Fruit fly (Drosophila melanogaster) S2 (cell line): ENCODE measurements around the gene SkpE.
A peak's percentile ranks its signal among the peaks of the same experiment; 100 is the strongest.

Source experiments
- CG8478 ChIP-seq: fragments of >200 bp; optimal IDR thresholded peaks from 2 replicates; lab custom pipeline; 2018
- CTCF ChIP-seq, 2 experiments: fragments of >200 bp; optimal IDR thresholded peaks; 2 replicates each; lab custom pipeline; 2018

SkpE gene

dm6 chrX:19823980-19824379, at the start of gene SkpE:
SkpE (minus strand) TSS chrX:19824080.
- TF ChIP-seq CTCF (optimal IDR thresholded peaks at IDR 0.05; lab: Kevin White, UChicago) (no peak), CG8478 (lab: Kevin White, UChicago) (no peak)

DNA sequence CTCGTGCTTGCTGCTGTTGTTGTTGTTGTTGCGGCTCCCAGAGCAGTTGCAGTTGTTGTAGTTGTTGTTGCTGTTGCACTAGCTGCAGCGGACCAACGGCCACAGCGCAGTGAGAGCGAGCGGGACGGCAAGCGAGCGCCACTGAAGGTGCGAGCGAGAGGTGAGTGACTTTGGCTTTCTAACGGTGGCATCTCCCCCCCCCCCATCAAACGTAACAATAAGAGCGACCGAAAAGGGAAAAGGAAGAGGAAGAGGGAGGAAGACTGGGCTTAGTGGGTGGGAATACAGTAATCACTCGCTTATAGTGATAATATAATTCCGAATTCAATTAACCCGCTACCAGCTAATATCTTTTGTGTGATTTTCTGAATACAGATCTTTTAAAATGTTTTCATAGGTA, 43.1 kb upstream of the SkpE start:
- TF ChIP-seq CTCF (optimal IDR thresholded peaks at IDR 0.05; lab: Kevin White, UChicago): no peak
- no peak for TF ChIP-seq CG8478 (lab: Kevin White, UChicago)

DNA sequence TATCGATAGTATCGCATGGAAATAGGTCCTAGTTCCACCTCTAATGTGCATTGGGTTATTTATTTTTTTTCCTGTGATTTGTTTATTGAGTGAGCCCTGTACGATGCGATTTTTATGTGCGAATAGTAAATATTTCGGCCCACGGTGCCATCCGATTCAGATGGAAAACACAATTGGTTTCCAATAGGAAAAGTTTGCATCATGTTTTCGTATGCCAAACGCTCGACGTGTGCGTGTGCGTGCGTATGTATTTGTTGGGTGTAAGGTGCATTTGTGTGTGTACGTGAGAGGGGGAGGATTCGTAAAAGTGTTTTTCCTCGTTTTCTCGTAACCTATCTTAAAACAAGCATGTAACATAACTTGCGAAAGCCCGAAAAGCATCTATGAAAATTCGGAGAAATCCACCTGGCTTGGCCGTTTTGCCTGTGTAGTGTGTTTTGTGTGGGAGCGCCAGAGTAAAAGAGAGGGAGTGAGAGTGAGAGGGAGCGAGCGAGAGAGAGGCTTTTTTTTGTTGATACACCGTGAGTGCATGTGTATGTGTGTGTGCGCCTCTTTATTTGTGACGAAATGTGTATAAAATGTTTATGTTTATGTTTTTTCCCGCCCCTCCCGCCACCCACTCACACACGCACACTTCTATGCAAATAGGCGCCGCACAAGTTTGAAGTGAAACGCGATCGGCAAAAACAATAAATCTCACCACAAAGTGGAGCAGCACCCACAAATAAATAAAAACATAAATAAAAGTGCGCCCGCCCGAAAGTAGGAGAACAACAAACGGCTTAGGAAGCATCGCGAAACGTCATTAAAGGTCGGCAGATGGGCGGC, 42.5 kb upstream of the SkpE start, which contains the start of gene Hers:
Gene Hers (plus strand): TSS at position 2 of the 828 bp plus-strand sequence.
- TF ChIP-seq CG8478 (lab: Kevin White, UChicago) (peak; percentile 20), CTCF (optimal IDR thresholded peaks at IDR 0.05; lab: Kevin White, UChicago) (no peak)

DNA sequence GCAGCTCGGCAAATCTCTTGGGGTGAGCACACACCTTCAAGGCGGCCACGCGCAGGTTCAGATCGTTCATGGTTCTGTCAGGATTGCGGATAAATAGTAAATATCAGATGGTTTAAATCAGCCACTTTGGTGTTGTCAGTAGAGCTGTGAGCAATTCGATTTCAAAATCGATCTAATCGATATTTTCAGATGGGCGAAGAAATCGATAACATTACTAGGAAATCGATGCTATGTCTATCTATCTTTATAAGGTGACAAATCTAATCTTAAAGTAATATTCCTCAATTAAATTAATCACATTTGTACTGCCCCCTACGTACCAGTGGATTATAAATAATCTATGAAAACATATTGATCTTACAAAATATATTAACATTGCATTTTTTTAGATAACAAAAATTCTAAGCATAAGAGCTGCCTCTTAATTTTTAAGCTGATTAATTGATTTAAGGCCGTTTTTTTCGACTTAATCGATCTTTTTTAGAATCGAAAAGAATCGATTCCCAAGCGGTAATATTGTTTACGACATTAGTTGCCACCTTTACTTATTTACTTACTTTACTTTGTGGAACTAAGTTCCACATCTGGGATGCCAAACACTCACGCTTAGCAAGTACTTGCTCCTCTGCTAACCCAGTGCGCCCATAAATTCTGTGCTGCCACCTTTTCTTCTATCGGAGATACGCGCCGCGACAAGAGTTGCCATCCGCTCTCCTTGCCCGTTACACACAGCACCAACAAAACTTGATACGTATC, 41.7 kb upstream of the SkpE start, which contains the start of gene THADA:
Gene THADA (minus strand): TSS at position 136 of the 756 bp plus-strand sequence.
- peak; percentile 75 to 79 for TF ChIP-seq CTCF (optimal IDR thresholded peaks at IDR 0.05; lab: Kevin White, UChicago)
- TF ChIP-seq CG8478 (lab: Kevin White, UChicago): no peak

DNA sequence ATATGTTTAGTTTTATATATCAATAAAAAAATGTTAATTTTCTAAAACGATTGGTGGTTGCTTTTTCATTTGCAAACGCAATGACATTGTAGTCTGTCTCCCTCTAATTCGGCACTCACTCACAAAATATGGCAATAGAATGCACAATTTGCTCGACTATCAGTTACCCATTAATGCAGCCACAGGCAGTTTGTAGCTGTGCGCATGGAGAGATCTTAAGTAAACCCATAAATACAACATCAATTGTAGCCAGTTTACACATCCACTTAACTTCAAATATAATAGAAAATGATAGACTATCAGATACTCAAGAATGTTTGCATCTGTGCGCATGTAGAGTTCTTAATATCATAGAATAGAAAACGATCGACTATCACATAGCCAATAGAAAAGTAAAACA, 35.5 kb upstream of the SkpE start:
- TF ChIP-seq CG8478 (lab: Kevin White, UChicago) (no peak), CTCF (optimal IDR thresholded peaks at IDR 0.05; lab: Kevin White, UChicago) (no peak)

DNA sequence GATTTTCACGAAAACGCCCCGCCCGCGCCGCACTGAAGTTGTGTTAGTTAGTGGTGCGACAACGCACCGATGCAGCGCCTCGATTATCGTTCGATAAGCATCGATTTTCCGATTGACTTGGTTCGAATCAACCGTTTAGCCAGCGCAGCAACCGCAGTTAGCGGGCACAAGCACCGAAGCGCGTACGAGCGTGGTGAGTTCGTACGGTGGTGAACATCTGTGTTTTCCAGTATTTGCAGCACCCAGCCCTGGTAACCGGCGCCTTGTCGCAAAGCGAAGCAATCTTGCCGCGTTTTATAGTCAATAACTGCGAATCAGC, 28.1 kb upstream of the SkpE start, which contains the start of the genes pico and Nup205:
Gene pico (minus strand): TSS at position 71 of the 319 bp plus-strand sequence.
Gene Nup205 (plus strand): TSS at position 226 of the 319 bp plus-strand sequence.
- TF ChIP-seq CTCF (optimal IDR thresholded peaks at IDR 0.05; lab: Kevin White, UChicago) (peak; percentile 74 to 76), CG8478 (lab: Kevin White, UChicago) (no peak)

DNA sequence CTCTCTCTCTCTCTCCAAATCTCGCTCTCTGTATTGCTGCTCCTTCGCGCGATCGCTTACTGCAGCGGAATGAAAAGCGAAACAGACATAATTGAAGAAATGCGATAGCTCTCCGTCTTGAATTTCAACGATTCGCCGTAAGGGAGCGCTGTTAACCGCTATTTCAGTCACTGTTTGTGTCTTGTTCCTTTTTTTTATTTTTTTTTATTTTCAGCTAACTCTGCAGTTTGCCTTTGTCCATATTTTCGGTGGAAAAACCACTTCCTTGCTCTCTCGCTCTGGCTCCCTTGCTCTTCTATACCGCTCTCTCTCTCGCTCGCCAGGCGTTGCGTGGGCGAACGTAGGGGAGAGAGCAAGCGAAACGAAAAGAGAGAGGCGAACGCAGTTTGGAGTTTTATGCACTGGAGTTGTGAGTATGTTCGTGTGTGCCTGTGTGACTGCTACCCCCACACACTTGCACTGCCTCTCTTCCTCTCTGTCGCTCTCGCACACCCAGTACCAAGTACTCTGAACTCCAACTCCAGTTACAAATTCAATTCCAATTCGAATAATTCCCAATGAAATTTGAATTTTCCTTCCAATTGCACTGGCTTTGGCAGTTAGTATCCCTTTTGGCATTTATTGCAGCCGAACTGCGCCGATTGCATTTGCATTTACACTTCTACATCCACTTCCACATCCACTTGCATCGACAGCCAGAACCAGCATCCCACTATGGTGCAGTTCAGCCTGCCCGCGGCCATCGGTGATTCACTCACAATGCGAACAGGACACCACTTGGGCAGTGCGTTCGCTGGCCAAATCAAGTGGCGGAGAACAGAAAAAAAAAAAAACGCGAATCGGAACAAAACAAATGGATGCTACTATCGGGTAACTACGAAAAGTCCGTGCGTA, 27.5 kb upstream of the SkpE start:
- peak; percentile 52 to 60 for TF ChIP-seq CTCF (optimal IDR thresholded peaks at IDR 0.05; lab: Kevin White, UChicago)
- TF ChIP-seq CG8478 (lab: Kevin White, UChicago): no peak

- no peak for TF ChIP-seq CG8478 (lab: Kevin White, UChicago)
- no peak for TF ChIP-seq CTCF (optimal IDR thresholded peaks at IDR 0.05; lab: Kevin White, UChicago)
Observed at dm6 chrX:19850503-19851094, 26.7 kb upstream of the SkpE start.

- TF ChIP-seq CTCF (optimal IDR thresholded peaks at IDR 0.05; lab: Kevin White, UChicago) (no peak), CG8478 (lab: Kevin White, UChicago) (no peak)
Observed at dm6 chrX:19848342-19848793, 24.5 kb upstream of the SkpE start.

dm6 chrX:19846701-19847383, 23.0 kb upstream of the SkpE start:
- TF ChIP-seq CTCF (optimal IDR thresholded peaks at IDR 0.05; lab: Kevin White, UChicago) (no peak), CG8478 (lab: Kevin White, UChicago) (no peak)

DNA sequence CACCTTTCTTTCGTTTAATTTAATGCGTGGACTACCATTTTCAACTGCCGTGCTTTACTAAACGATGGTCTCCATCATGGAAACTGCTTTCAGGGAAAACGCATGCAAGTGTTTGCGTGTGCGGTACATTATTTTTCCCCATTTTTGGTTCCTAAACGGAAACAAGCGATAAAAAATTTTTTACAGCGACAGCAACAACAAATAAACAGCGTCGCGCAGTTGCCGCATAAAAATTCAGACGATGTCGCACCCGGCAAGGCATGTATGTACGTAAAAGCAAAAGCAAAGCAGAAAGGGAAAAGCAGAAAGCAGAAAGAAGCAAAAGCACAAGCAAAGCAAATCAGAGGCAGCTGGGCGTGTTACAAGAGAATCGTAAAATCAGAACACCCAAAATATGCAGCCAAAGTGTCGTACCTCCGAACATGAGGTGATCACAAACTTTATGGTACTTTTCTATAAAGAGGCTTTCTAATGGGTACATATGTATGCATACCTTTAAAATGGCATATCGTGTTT, 21.7 kb upstream of the SkpE start:
- TF ChIP-seq CTCF (optimal IDR thresholded peaks at IDR 0.05; lab: Kevin White, UChicago): no peak
- TF ChIP-seq CG8478 (lab: Kevin White, UChicago): no peak

DNA sequence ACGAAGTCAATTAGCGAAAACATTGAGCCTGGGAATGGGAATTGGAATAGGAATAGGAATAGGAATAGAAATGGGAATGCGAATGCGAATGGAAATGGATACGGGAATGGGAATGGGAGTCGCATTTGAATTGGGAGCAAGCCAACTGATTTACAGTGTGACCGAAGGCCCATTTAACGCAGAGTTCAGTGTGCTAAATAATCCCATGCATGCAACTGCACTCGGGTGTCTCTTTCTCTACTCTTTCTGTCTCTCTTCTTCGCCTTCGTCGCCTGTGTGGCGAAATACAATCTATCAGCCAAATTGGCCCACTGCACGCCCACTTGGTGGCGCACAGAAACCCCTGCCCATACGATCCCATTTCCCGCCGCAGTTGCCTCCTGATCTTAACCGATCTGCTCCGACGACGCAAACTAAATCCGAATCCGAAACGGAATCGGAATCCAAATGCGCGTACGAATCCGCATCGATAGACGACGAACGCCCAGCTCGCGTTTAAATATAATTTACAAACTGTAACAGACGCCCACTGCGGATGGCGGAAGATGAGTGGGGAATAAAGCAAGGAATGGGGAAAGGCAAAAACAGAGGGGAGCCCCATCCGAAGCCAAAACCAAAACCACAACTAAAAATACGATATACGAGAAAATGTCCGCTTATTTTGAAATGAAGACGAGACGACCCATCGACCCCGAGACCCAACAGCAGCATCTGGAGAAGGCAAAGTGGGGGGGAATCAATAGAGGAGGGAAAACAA, 20.3 kb upstream of the SkpE start:
- TF ChIP-seq CTCF (optimal IDR thresholded peaks at IDR 0.05; lab: Kevin White, UChicago) (no peak), CG8478 (lab: Kevin White, UChicago) (no peak)
